Fruit fly (Drosophila melanogaster): ENCODE measurements around the gene CG4098.

The CG4098 gene

dm6 chr3L:16581201-16581705 lies 27.9 kb downstream of the CG4098 start, which contains the start of gene Smn (continued):
- TF ChIP-seq Dref (GFP tag; IDR thresholded peaks at IDR 0.05): peak; percentile 65
- no peak for TF ChIP-seq sqz (GFP tag; optimal IDR thresholded peaks at IDR 0.05)
- TF ChIP-seq Adf1 (GFP tag; IDR thresholded peaks at IDR 0.05): no peak
- peak; percentile 77 for TF ChIP-seq unc-4 (GFP tag; IDR thresholded peaks at IDR 0.05; ENCODE audit: partially characterized antibody)
- no peak for TF ChIP-seq ewg (GFP tag; optimal IDR thresholded peaks at IDR 0.05)
- no peak for TF ChIP-seq stc (GFP tag; IDR thresholded peaks at IDR 0.05)
- no peak for TF ChIP-seq gcm (GFP tag; optimal IDR thresholded peaks at IDR 0.05)
- peak; percentile 37 for TF ChIP-seq CG4424 (GFP tag; optimal IDR thresholded peaks at IDR 0.05)
- TF ChIP-seq CG8281 (tag; optimal IDR thresholded peaks at IDR 0.05): peak; percentile 32
- TF ChIP-seq NFAT (GFP tag; IDR thresholded peaks at IDR 0.05): peak; percentile 43; the same call in 1 of the 2 replicates
- peak; percentile 91 for TF ChIP-seq Dll (GFP tag; IDR thresholded peaks at IDR 0.05; ENCODE audit: partially characterized antibody)
- peak; percentile 73 for TF ChIP-seq lilli (GFP tag; optimal IDR thresholded peaks at IDR 0.05)
- peak; percentile 72 for TF ChIP-seq ato (GFP tag; IDR thresholded peaks at IDR 0.05; ENCODE audit: partially characterized antibody)
- peak; percentile 31 for TF ChIP-seq unpg (GFP tag; optimal IDR thresholded peaks at IDR 0.05)
- TF ChIP-seq Atf3 (GFP tag; optimal IDR thresholded peaks at IDR 0.05): no peak
- TF ChIP-seq Stat92E (GFP tag; optimal IDR thresholded peaks at IDR 0.05): no peak
- TF ChIP-seq MTF-1 (GFP tag; optimal IDR thresholded peaks at IDR 0.05; ENCODE audit: borderline replicate concordance): no peak
- no peak for TF ChIP-seq CG10959 (GFP tag; IDR thresholded peaks at IDR 0.05)
- TF ChIP-seq bbx (GFP tag; IDR thresholded peaks at IDR 0.05; ENCODE audit: partially characterized antibody): peak; percentile 87
- TF ChIP-seq gce (GFP tag; IDR thresholded peaks at IDR 0.05): no peak
- peak; percentile 22 for TF ChIP-seq gfzf (GFP tag; optimal IDR thresholded peaks at IDR 0.05)
- TF ChIP-seq CG13296 (GFP tag; optimal IDR thresholded peaks at IDR 0.05): peak; percentile 27
- TF ChIP-seq Sin3A (optimal IDR thresholded peaks at IDR 0.05): peak; percentile 37
- no peak for TF ChIP-seq Hand (GFP tag; optimal IDR thresholded peaks at IDR 0.05)
- no peak for TF ChIP-seq Mrtf (GFP tag; IDR thresholded peaks at IDR 0.05)
- TF ChIP-seq ems (GFP tag; optimal IDR thresholded peaks at IDR 0.05): no peak
- no peak for TF ChIP-seq GATAe (GFP tag; conservative IDR thresholded peaks at IDR 0.05)
- TF ChIP-seq Dad (GFP tag; optimal IDR thresholded peaks at IDR 0.05): peak; percentile 3
- peak; percentile 85 for TF ChIP-seq Sry-δ (GFP tag; optimal IDR thresholded peaks at IDR 0.05)
- TF ChIP-seq chinmo (GFP tag; IDR thresholded peaks at IDR 0.05; ENCODE audit: partially characterized antibody): peak; percentile 78; the same call in 2 of the 4 replicates
- peak; percentile 29 for TF ChIP-seq HmgZ (tag; optimal IDR thresholded peaks at IDR 0.05)
- no peak for TF ChIP-seq D19B (GFP tag; optimal IDR thresholded peaks at IDR 0.05)
- TF ChIP-seq CG5245 (GFP tag; optimal IDR thresholded peaks at IDR 0.05): peak; percentile 2
- TF ChIP-seq zf30C (GFP tag; optimal IDR thresholded peaks at IDR 0.05): no peak
- peak; percentile 61; the same call in 1 of the 2 replicates for TF ChIP-seq CG42726 (GFP tag; IDR thresholded peaks at IDR 0.05; ENCODE audit: partially characterized antibody)
- peak; percentile 79 for TF ChIP-seq CG3995 (GFP tag; optimal IDR thresholded peaks at IDR 0.05)
- TF ChIP-seq Pdp1 (GFP tag; optimal IDR thresholded peaks at IDR 0.05): peak; percentile 5 to 50
- peak; percentile 49 for TF ChIP-seq CG34376 (GFP tag; optimal IDR thresholded peaks at IDR 0.05)
- TF ChIP-seq bowl (GFP tag; IDR thresholded peaks at IDR 0.05): no peak
- TF ChIP-seq vnd (GFP tag; IDR thresholded peaks at IDR 0.05; ENCODE audit: partially characterized antibody): peak; percentile 80
- TF ChIP-seq PHDP (tag; optimal IDR thresholded peaks at IDR 0.05): peak; percentile 47
- TF ChIP-seq CG8765 (GFP tag; IDR thresholded peaks at IDR 0.05): no peak
- TF ChIP-seq CG6854 (GFP tag; optimal IDR thresholded peaks at IDR 0.05): no peak
- TF ChIP-seq dpn (GFP tag; optimal IDR thresholded peaks at IDR 0.05): peak; percentile 39 to 58
- TF ChIP-seq CG14050 (GFP tag; IDR thresholded peaks at IDR 0.05): no peak
- peak; percentile 73 for TF ChIP-seq sna (GFP tag; IDR thresholded peaks at IDR 0.05; ENCODE audit: partially characterized antibody)
- no peak for TF ChIP-seq crol (GFP tag; IDR thresholded peaks at IDR 0.05)
- TF ChIP-seq CG10274 (GFP tag; optimal IDR thresholded peaks at IDR 0.05): no peak
- no peak for TF ChIP-seq Vsx1 (GFP tag; optimal IDR thresholded peaks at IDR 0.05)
- TF ChIP-seq CG13123 (GFP tag; optimal IDR thresholded peaks at IDR 0.05): no peak
